Worm (Caenorhabditis elegans): Measurements from ENCODE around the gene ptr-22.

ptr-22 gene

ce11 chrV:18903472-18903871 is 27.7 kb downstream of the ptr-22 start, which contains the start of gene mihp-2:
TSS of gene mihp-2 (plus strand) at chrV:18903772.
- no peak for TF ChIP-seq nhr-11 (tag; optimal IDR thresholded peaks at IDR 0.05)
- TF ChIP-seq rbr-2 (tag; optimal IDR thresholded peaks at IDR 0.05), result no peak
- TF ChIP-seq aha-1 (tag), result peak; percentile 81
- no peak for TF ChIP-seq egl-43 (GFP tag; IDR thresholded peaks at IDR 0.05)

ce11 chrV:18901530-18901929 is 29.6 kb downstream of the ptr-22 start:
- no peak for TF ChIP-seq daf-16 (GFP tag; optimal IDR thresholded peaks at IDR 0.05)
- TF ChIP-seq daf-16 (tag; optimal IDR thresholded peaks at IDR 0.05), result peak; percentile 59
- TF ChIP-seq spr-3 (GFP tag; optimal IDR thresholded peaks at IDR 0.05), result no peak
- peak; percentile 65 for TF ChIP-seq nhr-28 (tag; optimal IDR thresholded peaks at IDR 0.05)
- no peak for TF ChIP-seq zfp-2 (tag; optimal IDR thresholded peaks at IDR 0.05)
- TF ChIP-seq hif-1 (tag; optimal IDR thresholded peaks at IDR 0.05), result no peak
- TF ChIP-seq lin-1 (GFP tag; IDR thresholded peaks at IDR 0.05), result no peak
- TF ChIP-seq mep-1 (tag; optimal IDR thresholded peaks at IDR 0.05), result peak; percentile 2
- TF ChIP-seq aha-1 (tag), result peak; percentile 54
- TF ChIP-seq hlh-30 (tag; optimal IDR thresholded peaks at IDR 0.05; ENCODE audit: insufficient read depth), result peak; percentile 39
- TF ChIP-seq dve-1 (tag; optimal IDR thresholded peaks at IDR 0.05; ENCODE audit: insufficient read depth), result peak; percentile 23
- TF ChIP-seq dpl-1 (GFP tag; optimal IDR thresholded peaks at IDR 0.05), result peak; percentile 22
- no peak for TF ChIP-seq daf-12 (tag; optimal IDR thresholded peaks at IDR 0.05)
- TF ChIP-seq ztf-7 (tag; optimal IDR thresholded peaks at IDR 0.05), result no peak
- no peak for TF ChIP-seq nhr-102 (tag; optimal IDR thresholded peaks at IDR 0.05)
- TF ChIP-seq ama-1 (optimal IDR thresholded peaks at IDR 0.05), result no peak
- TF ChIP-seq vab-7 (GFP tag; IDR thresholded peaks at IDR 0.05), result no peak
- no peak for TF ChIP-seq unc-39 (tag; optimal IDR thresholded peaks at IDR 0.05)
- TF ChIP-seq nhr-41 (GFP tag; IDR thresholded peaks at IDR 0.05), result no peak
- no peak for TF ChIP-seq ctbp-1 (GFP tag; IDR thresholded peaks at IDR 0.05)
- peak in 1 of 2 experiments; percentile 28 for TF ChIP-seq lsy-2 (tag; optimal IDR thresholded peaks at IDR 0.05)

ce11 chrV:18900437-18900836 is 30.7 kb downstream of the ptr-22 start, which contains the start of gene nhr-243:
TSS of gene nhr-243 (minus strand) at chrV:18900537.
- TF ChIP-seq cey-2 (tag; optimal IDR thresholded peaks at IDR 0.05; ENCODE audit: borderline replicate concordance, insufficient read depth) (no peak), F10B5.3 (tag; optimal IDR thresholded peaks at IDR 0.05) (no peak), tag-97 (GFP tag; IDR thresholded peaks at IDR 0.05) (no peak), tra-1 (GFP tag; IDR thresholded peaks at IDR 0.05) (no peak), attf-4 (tag; optimal IDR thresholded peaks at IDR 0.05) (no peak), F26F4.8 (GFP tag; conservative IDR thresholded peaks at IDR 0.05) (no peak), nhr-77 (tag; optimal IDR thresholded peaks at IDR 0.05) (no peak), ZK546.5 (tag; optimal IDR thresholded peaks at IDR 0.05) (no peak), dmd-6 (GFP tag; IDR thresholded peaks at IDR 0.05) (no peak), mxl-2 (GFP tag; conservative IDR thresholded peaks at IDR 0.05) (no peak), zip-11 (GFP tag; IDR thresholded peaks at IDR 0.05) (no peak), Y5F2A.4 (GFP tag; optimal IDR thresholded peaks at IDR 0.05) (no peak), ceh-44 (GFP tag; IDR thresholded peaks at IDR 0.05) (no peak), R02D3.7 (tag; optimal IDR thresholded peaks at IDR 0.05) (no peak), lir-3 (tag; optimal IDR thresholded peaks at IDR 0.05) (no peak), aha-1 (tag) (no peak), daf-8 (GFP tag; IDR thresholded peaks at IDR 0.05) (no peak), ctbp-1 (GFP tag; IDR thresholded peaks at IDR 0.05) (no peak)
